Worm (Caenorhabditis elegans): Measurements from ENCODE around the gene T22D1.1.

DNA sequence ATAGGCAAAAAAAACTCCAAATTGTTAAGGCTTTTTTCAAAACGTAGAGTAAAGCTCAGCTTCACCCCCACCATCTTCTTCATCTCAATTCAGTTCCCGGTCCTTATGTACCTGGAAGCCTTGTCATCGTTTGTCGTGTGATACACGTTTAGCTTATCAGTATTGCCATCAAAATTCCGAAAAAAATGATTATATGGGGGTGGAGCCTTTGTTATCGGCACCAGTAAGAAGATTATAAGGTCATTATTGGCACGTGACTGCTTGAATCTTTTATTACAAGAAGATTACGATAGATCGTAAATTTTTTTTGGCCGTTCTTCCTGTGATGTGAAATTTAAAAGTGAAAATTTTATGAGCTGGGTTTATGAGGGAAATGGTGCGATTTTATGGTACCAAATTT lies 42.8 kb upstream of the T22D1.1 start:
- TF ChIP-seq nhr-28 (tag; optimal IDR thresholded peaks at IDR 0.05) = no peak
- TF ChIP-seq nhr-12 (tag; optimal IDR thresholded peaks at IDR 0.05) = no peak
- no peak for TF ChIP-seq daf-12 (tag; optimal IDR thresholded peaks at IDR 0.05)
- TF ChIP-seq ama-1 (optimal IDR thresholded peaks at IDR 0.05) = no peak
- TF ChIP-seq lin-39 (tag; optimal IDR thresholded peaks at IDR 0.05) = no peak
- TF ChIP-seq pha-4 (tag; optimal IDR thresholded peaks at IDR 0.05) = peak; percentile 4
- TF ChIP-seq lin-15B (tag; optimal IDR thresholded peaks at IDR 0.05) = no peak
- TF ChIP-seq egl-27 (tag; optimal IDR thresholded peaks at IDR 0.05) = no peak
- peak; percentile 98 for TF ChIP-seq elt-2 (tag; optimal IDR thresholded peaks at IDR 0.05)
- no peak for TF ChIP-seq ztf-4 (tag; optimal IDR thresholded peaks at IDR 0.05)

Measured in whole organism, L3 larva.